Worm (Caenorhabditis elegans): ENCODE measurements around the gene nep-15.

ce11 chrX:8423633-8424032 is 51.6 kb downstream of the nep-15 start, which contains the start of gene tth-1:
- TF ChIP-seq aly-1 (tag; optimal IDR thresholded peaks at IDR 0.05), result no peak
- no peak for TF ChIP-seq ceh-36 (tag; optimal IDR thresholded peaks at IDR 0.05)
- TF ChIP-seq flt-1 (GFP tag; IDR thresholded peaks at IDR 0.05), result no peak
- TF ChIP-seq ceh-13 (GFP tag; optimal IDR thresholded peaks at IDR 0.05), result no peak
- no peak for TF ChIP-seq tra-4 (tag; optimal IDR thresholded peaks at IDR 0.05)
- TF ChIP-seq ama-1 (optimal IDR thresholded peaks at IDR 0.05), result no peak
- TF ChIP-seq scrt-1 (GFP tag; IDR thresholded peaks at IDR 0.05), result no peak
- TF ChIP-seq hmg-4 (GFP tag; optimal IDR thresholded peaks at IDR 0.05), result no peak
- TF ChIP-seq ets-7 (tag; optimal IDR thresholded peaks at IDR 0.05), result no peak
- no peak for TF ChIP-seq sea-1 (GFP tag; conservative IDR thresholded peaks at IDR 0.05)
- no peak for TF ChIP-seq hmbx-1 (tag; optimal IDR thresholded peaks at IDR 0.05)

Data from whole organism, early embryonic.